Worm (Caenorhabditis elegans) whole organism, young adult: ENCODE measurements around the gene Y47D3B.12.

Experiments used
- B0261.1 ChIP-seq: sonication (generic microtip); optimal IDR thresholded peaks from 2 replicates; lab custom pipeline; 2016; ENCODE audit warnings: mild to moderate bottlenecking, missing genetic modification characterization, moderate library complexity, missing compliant biosample characterization
- C06A6.2 ChIP-seq: fragments of 200-800 bp; sonication (Bioruptor generic); conservative IDR thresholded peaks from 2 replicates; pipeline ENCODE4 v1.3.6; 2022; ENCODE audit warnings: missing genetic modification characterization, missing compliant biosample characterization
- F10E7.11 ChIP-seq: sonication (generic microtip); optimal IDR thresholded peaks from 2 replicates; lab custom pipeline; 2017; ENCODE audit warnings: mild to moderate bottlenecking, missing genetic modification characterization, moderate library complexity, missing compliant biosample characterization
- F49E8.2 ChIP-seq: sonication (generic microtip); optimal IDR thresholded peaks from 3 replicates; lab custom pipeline; 2017; ENCODE audit warnings: missing genetic modification characterization, mild to moderate bottlenecking, missing compliant biosample characterization, antibody characterized with exemption, moderate library complexity; ENCODE audit not compliant: insufficient read depth
- F57A8.1 ChIP-seq: fragments of 200-800 bp; sonication (Bioruptor generic); optimal IDR thresholded peaks from 2 replicates; lab custom pipeline; 2018; ENCODE audit warnings: mild to moderate bottlenecking, missing genetic modification characterization, moderate library complexity, missing compliant biosample characterization
- Y95B8A.8 ChIP-seq: fragments of 200-800 bp; sonication (Bioruptor generic); IDR thresholded peaks from 2 replicates; pipeline ENCODE4 v1.3.6; 2022; ENCODE audit warnings: missing genetic modification reagents, missing genetic modification characterization, missing compliant biosample characterization
- ZK185.1 ChIP-seq: sonication (generic microtip); optimal IDR thresholded peaks from 2 replicates; lab custom pipeline; 2016; ENCODE audit warnings: mild to moderate bottlenecking, missing genetic modification characterization, missing compliant biosample characterization; ENCODE audit not compliant: poor library complexity, severe bottlenecking
- ama-1 ChIP-seq, 3 experiments: fragments of 150-350 bp in 1 of 3; sonication (generic microtip) in 2 of 3; optimal IDR thresholded peaks; 2 replicates each; lab custom pipeline; 2014 to 2018; ENCODE audit warnings: missing biosample characterization in 2 of 3, missing genetic modification characterization in 2 of 3, missing genetic modification reagents in 2 of 3
- athp-1 ChIP-seq: sonication (generic microtip); optimal IDR thresholded peaks from 2 replicates; lab custom pipeline; 2017; ENCODE audit warnings: mild to moderate bottlenecking, missing genetic modification characterization, missing compliant biosample characterization
- attf-3 ChIP-seq: fragments of 200-800 bp; sonication (Bioruptor generic); conservative IDR thresholded peaks from 2 replicates; pipeline ENCODE4 v1.3.6; 2022; ENCODE audit warnings: missing genetic modification reagents, missing genetic modification characterization, missing compliant biosample characterization
- bed-2 ChIP-seq: fragments of 200-800 bp; sonication (Bioruptor generic); IDR thresholded peaks from 2 replicates; pipeline ENCODE4 v1.3.6; 2022; ENCODE audit warnings: missing genetic modification reagents, missing genetic modification characterization, missing compliant biosample characterization
- cebp-1 ChIP-seq, 2 experiments: fragments of 200-800 bp in 1 of 2; sonication (Bioruptor generic) in 1 of 2; sonication (generic microtip) in 1 of 2; IDR thresholded peaks in 1 of 2; optimal IDR thresholded peaks in 1 of 2; 2 replicates each; pipeline versions ENCODE4 v1.3.6 to Lab custom; 2017 to 2022; ENCODE audit warnings: missing compliant biosample characterization in 2 of 2, missing genetic modification characterization in 2 of 2, mild to moderate bottlenecking in 1 of 2, missing genetic modification reagents in 1 of 2, moderate library complexity in 1 of 2
- cebp-2 ChIP-seq: fragments of 200-800 bp; sonication (Bioruptor generic); IDR thresholded peaks from 2 replicates; pipeline ENCODE4 v1.3.6; 2022; ENCODE audit warnings: missing genetic modification characterization, missing compliant biosample characterization
- ceh-40 ChIP-seq: fragments of 200-800 bp; sonication (Bioruptor generic); IDR thresholded peaks from 2 replicates; pipeline ENCODE4 v1.3.6; 2022; ENCODE audit warnings: missing genetic modification characterization, missing compliant biosample characterization
- ceh-79 ChIP-seq: sonication (generic microtip); optimal IDR thresholded peaks from 2 replicates; lab custom pipeline; 2017; ENCODE audit warnings: mild to moderate bottlenecking, missing genetic modification characterization, missing compliant biosample characterization
- efl-1 ChIP-seq: fragments of 150-350 bp; optimal IDR thresholded peaks from 2 replicates; lab custom pipeline; 2014; ENCODE audit warnings: missing biosample characterization, missing genetic modification reagents, missing genetic modification characterization
- egrh-3 ChIP-seq: fragments of 200-800 bp; sonication (Bioruptor generic); IDR thresholded peaks from 2 replicates; pipeline ENCODE4 v1.3.6; 2022; ENCODE audit warnings: missing genetic modification reagents, missing genetic modification characterization, missing compliant biosample characterization
- ekl-4 ChIP-seq: fragments of 200-800 bp; sonication (Bioruptor generic); IDR thresholded peaks from 2 replicates; pipeline ENCODE4 v1.3.6; 2022; ENCODE audit warnings: missing genetic modification reagents, missing genetic modification characterization, missing compliant biosample characterization
- fkh-3 ChIP-seq: sonication (generic microtip); optimal IDR thresholded peaks from 2 replicates; lab custom pipeline; 2016; ENCODE audit warnings: mild to moderate bottlenecking, missing genetic modification characterization, missing compliant biosample characterization
- gei-17 ChIP-seq: fragments of 200-800 bp; sonication (Bioruptor generic); optimal IDR thresholded peaks from 2 replicates; lab custom pipeline; 2018; ENCODE audit warnings: mild to moderate bottlenecking, missing genetic modification characterization, missing compliant biosample characterization
- hlh-12 ChIP-seq: sonication (generic microtip); optimal IDR thresholded peaks from 2 replicates; lab custom pipeline; 2016; ENCODE audit warnings: missing genetic modification characterization, missing compliant biosample characterization
- hlh-26 ChIP-seq: fragments of 200-800 bp; sonication (Bioruptor generic); conservative IDR thresholded peaks from 2 replicates; pipeline ENCODE4 v1.3.6; 2022; ENCODE audit warnings: missing genetic modification reagents, missing genetic modification characterization, missing compliant biosample characterization
- hmg-20 ChIP-seq: fragments of 200-800 bp; sonication (Bioruptor generic); IDR thresholded peaks from 2 replicates; pipeline ENCODE4 v1.3.6; 2022; ENCODE audit warnings: missing genetic modification reagents, missing genetic modification characterization, missing compliant biosample characterization
- hsf-1 ChIP-seq: fragments of 200-800 bp; sonication (Bioruptor generic); IDR thresholded peaks from 2 replicates; pipeline ENCODE4 v1.3.6; 2022; ENCODE audit warnings: missing genetic modification reagents, missing genetic modification characterization, missing compliant biosample characterization
- lin-35 ChIP-seq, 3 experiments: fragments of 150-350 bp in 2 of 3; sonication (generic microtip) in 1 of 3; optimal IDR thresholded peaks; 2 replicates each; lab custom pipeline; 2014 to 2018; ENCODE audit warnings: missing biosample characterization in 3 of 3, missing genetic modification characterization in 3 of 3, missing genetic modification reagents in 3 of 3
- lin-54 ChIP-seq: fragments of 200-800 bp; sonication (Bioruptor generic); optimal IDR thresholded peaks from 2 replicates; lab custom pipeline; 2018; ENCODE audit warnings: mild to moderate bottlenecking, missing genetic modification characterization, missing compliant biosample characterization
- lsy-27 ChIP-seq: sonication (generic microtip); optimal IDR thresholded peaks from 2 replicates; lab custom pipeline; 2017; ENCODE audit warnings: missing genetic modification characterization, mild to moderate bottlenecking, missing compliant biosample characterization, antibody characterized with exemption, missing genotype, borderline replicate concordance; ENCODE audit not compliant: insufficient read depth
- madf-10 ChIP-seq: sonication (generic microtip); optimal IDR thresholded peaks from 2 replicates; lab custom pipeline; 2016; ENCODE audit warnings: mild to moderate bottlenecking, missing genetic modification characterization, missing compliant biosample characterization
- madf-8 ChIP-seq: fragments of 200-800 bp; sonication (Bioruptor generic); conservative IDR thresholded peaks from 2 replicates; pipeline ENCODE4 v1.3.6; 2022; ENCODE audit warnings: missing genetic modification reagents, missing genetic modification characterization, missing compliant biosample characterization
- mcd-1 ChIP-seq: fragments of 200-800 bp; sonication (Bioruptor generic); IDR thresholded peaks from 2 replicates; pipeline ENCODE4 v1.3.6; 2022; ENCODE audit warnings: missing genetic modification reagents, missing genetic modification characterization, missing compliant biosample characterization
- nfya-1 ChIP-seq: sonication (generic microtip); optimal IDR thresholded peaks from 2 replicates; lab custom pipeline; 2017; ENCODE audit warnings: antibody characterized with exemption, missing compliant biosample characterization, missing genetic modification characterization, borderline replicate concordance; ENCODE audit not compliant: insufficient read depth
- nhr-120 ChIP-seq: fragments of 200-800 bp; sonication (Bioruptor generic); IDR thresholded peaks from 2 replicates; pipeline ENCODE4 v1.3.6; 2022; ENCODE audit warnings: missing genetic modification characterization, missing compliant biosample characterization
- nhr-27 ChIP-seq: fragments of 200-800 bp; sonication (Bioruptor generic); optimal IDR thresholded peaks from 2 replicates; lab custom pipeline; 2018; ENCODE audit warnings: mild to moderate bottlenecking, missing genetic modification characterization, moderate library complexity, missing compliant biosample characterization
- nhr-90 ChIP-seq: sonication (generic microtip); optimal IDR thresholded peaks from 2 replicates; lab custom pipeline; 2016; ENCODE audit warnings: missing genotype, mild to moderate bottlenecking, missing genetic modification characterization, missing compliant biosample characterization
- pbrm-1 ChIP-seq: fragments of 200-800 bp; sonication (Bioruptor generic); IDR thresholded peaks from 2 replicates; pipeline ENCODE4 v1.3.6; 2022; ENCODE audit warnings: missing genetic modification reagents, missing genetic modification characterization, missing compliant biosample characterization
- repo-1 ChIP-seq: sonication (generic microtip); optimal IDR thresholded peaks from 2 replicates; lab custom pipeline; 2017; ENCODE audit warnings: mild to moderate bottlenecking, missing genetic modification characterization, missing compliant biosample characterization
- rpc-1 ChIP-seq, 2 experiments: fragments of 150-350 bp in 1 of 2; sonication (generic microtip) in 1 of 2; optimal IDR thresholded peaks; 2 replicates each; lab custom pipeline; 2014 to 2018; ENCODE audit warnings: missing biosample characterization in 1 of 2, missing genetic modification characterization in 1 of 2, missing genetic modification reagents in 1 of 2, missing genotype in 1 of 2
- sdz-38 ChIP-seq: sonication (generic microtip); optimal IDR thresholded peaks from 2 replicates; lab custom pipeline; 2016; ENCODE audit warnings: missing genotype, missing genetic modification characterization, missing compliant biosample characterization
- snpc-3.4 ChIP-seq: sonication (generic microtip); optimal IDR thresholded peaks from 2 replicates; lab custom pipeline; 2017; ENCODE audit warnings: missing genetic modification characterization, mild to moderate bottlenecking, missing compliant biosample characterization, antibody characterized with exemption, moderate library complexity, missing genotype, missing genetic modification reagents
- snpc-4 ChIP-seq, 5 experiments: fragments of 150-350 bp in 1 of 5; sonication (generic microtip) in 4 of 5; optimal IDR thresholded peaks; 2 replicates each; lab custom pipeline; 2014 to 2018; ENCODE audit warnings: missing genetic modification characterization in 5 of 5, missing biosample characterization in 3 of 5, antibody characterized with exemption in 2 of 5, mild to moderate bottlenecking in 2 of 5, missing compliant biosample characterization in 2 of 5, missing genotype in 2 of 5, moderate library complexity in 2 of 5, missing genetic modification reagents in 1 of 5
- tlf-1 ChIP-seq: fragments of 200-800 bp; sonication (Bioruptor generic); optimal IDR thresholded peaks from 2 replicates; lab custom pipeline; 2018; ENCODE audit warnings: mild to moderate bottlenecking, missing genetic modification characterization, missing compliant biosample characterization
- zfh-2 ChIP-seq: fragments of 200-800 bp; sonication (Bioruptor generic); conservative IDR thresholded peaks from 2 replicates; pipeline ENCODE4 v1.3.6; 2022; ENCODE audit warnings: missing genetic modification reagents, missing genetic modification characterization, missing compliant biosample characterization
- zim-3 ChIP-seq: sonication (generic microtip); optimal IDR thresholded peaks from 2 replicates; lab custom pipeline; 2017; ENCODE audit warnings: mild to moderate bottlenecking, missing genetic modification characterization, moderate library complexity, missing compliant biosample characterization
- ztf-22 ChIP-seq: fragments of 200-800 bp; sonication (Bioruptor generic); optimal IDR thresholded peaks from 2 replicates; lab custom pipeline; 2018; ENCODE audit warnings: mild to moderate bottlenecking, missing genetic modification characterization, moderate library complexity, missing compliant biosample characterization
- ztf-26 ChIP-seq: sonication (generic microtip); optimal IDR thresholded peaks from 2 replicates; lab custom pipeline; 2017; ENCODE audit warnings: missing genetic modification characterization, missing compliant biosample characterization

The Y47D3B.12 gene

DNA sequence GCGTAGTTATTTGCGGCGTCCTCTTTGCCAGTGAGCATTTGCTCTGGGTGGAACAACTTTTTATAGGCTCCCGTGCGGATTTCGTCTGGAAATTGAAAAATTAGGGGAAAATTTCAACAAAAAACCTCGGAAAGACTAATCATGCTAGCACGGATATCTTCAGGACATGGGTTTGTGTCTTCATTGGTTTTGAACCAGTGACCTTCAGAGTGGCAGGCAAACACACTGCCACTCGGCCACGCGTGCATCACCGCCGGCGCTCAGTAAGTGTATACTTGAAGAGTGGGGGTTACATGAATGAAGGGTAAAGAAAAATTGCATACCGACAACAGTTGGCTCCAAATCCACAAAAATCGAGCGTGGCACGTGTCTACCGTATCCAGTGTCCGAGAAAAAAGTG lies 31.6 kb upstream of the Y47D3B.12 start:
- TF ChIP-seq nhr-120 = no peak
- TF ChIP-seq ceh-40 (GFP tag; lab: Robert Waterston, UW) = 0 out of 2 replicates have a peak, but pooled peaks have one; percentile 67
- TF ChIP-seq snpc-3.4 = peak; percentile 13
- peak in 1 of 3 experiments; percentile 38 for TF ChIP-seq lin-35 (GFP tag; optimal IDR thresholded peaks at IDR 0.05; lab: Kevin White, UChicago)
- 0 out of 2 replicates have a peak, but pooled peaks have one; percentile 43 for TF ChIP-seq C06A6.2 (GFP tag; lab: Robert Waterston, UW)
- TF ChIP-seq bed-2 = no peak
- TF ChIP-seq cebp-2 (GFP tag; lab: Robert Waterston, UW) = no peak; the same call in 1 of the 2 replicates
- TF ChIP-seq rpc-1 (optimal IDR thresholded peaks at IDR 0.05; lab: Kevin White, UChicago) = peak; percentile 78
- TF ChIP-seq rpc-1 (tag; optimal IDR thresholded peaks at IDR 0.05; lab: Kevin White, UChicago) = peak; percentile 86
- 0 out of 2 replicates have a peak, but pooled peaks have one; percentile 35 for TF ChIP-seq attf-3
- no peak for TF ChIP-seq madf-8
- peak; percentile 58 for TF ChIP-seq zfh-2 (GFP tag; lab: Robert Waterston, UW)
- peak; percentile 38 for TF ChIP-seq fkh-3 (tag; lab: Kevin White, UChicago)
- no peak for TF ChIP-seq ztf-22 (GFP tag; lab: Kevin White, UChicago)
- peak; percentile 83 for TF ChIP-seq ekl-4
- peak; percentile 74 for TF ChIP-seq madf-10 (tag; lab: Kevin White, UChicago)
- no peak for TF ChIP-seq nhr-27 (tag; lab: Kevin White, UChicago)
- TF ChIP-seq hlh-12 (tag; lab: Kevin White, UChicago) = peak; percentile 21
- TF ChIP-seq F49E8.2 = no peak
- no peak for TF ChIP-seq Y95B8A.8 (GFP tag; lab: Robert Waterston, UW)
- TF ChIP-seq ztf-26 (tag; lab: Kevin White, UChicago) = peak; percentile 58
- TF ChIP-seq nhr-90 (tag; lab: Kevin White, UChicago) = peak; percentile 83
- TF ChIP-seq gei-17 (GFP tag; lab: Kevin White, UChicago) = peak; percentile 21
- TF ChIP-seq tlf-1 = peak; percentile 23
- peak; percentile 67 for TF ChIP-seq zim-3 (tag; lab: Kevin White, UChicago)
- no peak for TF ChIP-seq hmg-20 (GFP tag; lab: Robert Waterston, UW)
- no peak for TF ChIP-seq nfya-1 (tag; lab: Kevin White, UChicago)
- TF ChIP-seq hlh-26 = no peak
- peak; percentile 56 for TF ChIP-seq mcd-1 (GFP tag; lab: Robert Waterston, UW)
- TF ChIP-seq F57A8.1 (GFP tag; lab: Kevin White, UChicago) = no peak
- peak; percentile 58 for TF ChIP-seq repo-1
- TF ChIP-seq snpc-4 (GFP tag; optimal IDR thresholded peaks at IDR 0.05; lab: Kevin White, UChicago) = peak; percentile 22
- peak; percentile 23 to 80 (median 66) for TF ChIP-seq snpc-4 (tag; optimal IDR thresholded peaks at IDR 0.05; lab: Kevin White, UChicago)
- TF ChIP-seq egrh-3 (GFP tag; lab: Robert Waterston, UW) = no peak
- TF ChIP-seq cebp-1 (GFP tag; IDR thresholded peaks at IDR 0.05; lab: Robert Waterston, UW) = peak; percentile 41; the same call in 1 of the 2 replicates
- TF ChIP-seq cebp-1 (tag; optimal IDR thresholded peaks at IDR 0.05; lab: Kevin White, UChicago) = no peak
- TF ChIP-seq athp-1 (tag; lab: Kevin White, UChicago) = peak; percentile 76
- no peak for TF ChIP-seq sdz-38
- no peak for TF ChIP-seq hsf-1 (GFP tag; lab: Robert Waterston, UW)
- TF ChIP-seq lsy-27 (tag; lab: Kevin White, UChicago) = no peak
- TF ChIP-seq F10E7.11 (tag; lab: Kevin White, UChicago) = peak; percentile 50
- peak; percentile 56; the same call in 1 of the 2 replicates for TF ChIP-seq pbrm-1 (GFP tag; lab: Robert Waterston, UW)
- no peak for TF ChIP-seq ama-1 (optimal IDR thresholded peaks at IDR 0.05; lab: Kevin White, UChicago)
- TF ChIP-seq ama-1 (GFP tag; optimal IDR thresholded peaks at IDR 0.05; lab: Kevin White, UChicago) = peak; percentile 49 to 74
- TF ChIP-seq B0261.1 = peak; percentile 87
- TF ChIP-seq ZK185.1 (tag; lab: Kevin White, UChicago) = no peak
- peak; percentile 9 for TF ChIP-seq efl-1 (GFP tag; lab: Kevin White, UChicago)
- TF ChIP-seq ceh-79 (tag; lab: Kevin White, UChicago) = no peak
- TF ChIP-seq lin-54 (GFP tag; lab: Kevin White, UChicago) = peak; percentile 61
